Worm (Caenorhabditis elegans) whole organism, L2 larva: ENCODE measurements around the gene grl-14.
A peak's percentile ranks its signal among the peaks of the same experiment; 100 is the strongest.

ENCODE experiments used
- C34F6.9 ChIP-seq: fragments of 150-350 bp; optimal IDR thresholded peaks from 2 replicates; lab custom pipeline; 2014; ENCODE audit warnings: missing biosample characterization, missing genetic modification characterization
- R02D3.7 ChIP-seq: fragments of 150-350 bp; optimal IDR thresholded peaks from 2 replicates; lab custom pipeline; 2014; ENCODE audit warnings: missing biosample characterization, missing genetic modification characterization
- Y55F3AM.14 ChIP-seq: fragments of 200-800 bp; sonication (Bioruptor generic); optimal IDR thresholded peaks from 2 replicates; lab custom pipeline; 2018; ENCODE audit warnings: mild to moderate bottlenecking, missing genetic modification characterization, missing compliant biosample characterization
- ZK546.5 ChIP-seq: sonication (generic microtip); optimal IDR thresholded peaks from 2 replicates; lab custom pipeline; 2017; ENCODE audit warnings: missing biosample characterization, missing genetic modification characterization
- aly-2 ChIP-seq: fragments of 150-350 bp; optimal IDR thresholded peaks from 2 replicates; lab custom pipeline; 2014; ENCODE audit warnings: missing biosample characterization, missing genetic modification characterization
- ama-1 ChIP-seq: fragments of 150-350 bp; optimal IDR thresholded peaks from 2 replicates; lab custom pipeline; 2018; ENCODE audit warnings: inconsistent platforms
- blmp-1 ChIP-seq: sonication (generic microtip); optimal IDR thresholded peaks from 2 replicates; lab custom pipeline; 2017; ENCODE audit warnings: missing genetic modification characterization, mild to moderate bottlenecking, missing compliant biosample characterization, antibody characterized with exemption, moderate library complexity; ENCODE audit not compliant: insufficient read depth
- ceh-82 ChIP-seq: fragments of 150-350 bp; optimal IDR thresholded peaks from 2 replicates; lab custom pipeline; 2014; ENCODE audit warnings: missing biosample characterization, missing genetic modification characterization
- crh-2 ChIP-seq: sonication (generic microtip); optimal IDR thresholded peaks from 2 replicates; lab custom pipeline; 2017; ENCODE audit warnings: missing biosample characterization, missing genetic modification characterization
- dmd-4 ChIP-seq: sonication (generic microtip); optimal IDR thresholded peaks from 2 replicates; lab custom pipeline; 2017; ENCODE audit warnings: missing biosample characterization, missing genetic modification characterization
- egl-27 ChIP-seq: sonication (generic microtip); optimal IDR thresholded peaks from 3 replicates; lab custom pipeline; 2017; ENCODE audit warnings: missing biosample characterization, missing genetic modification reagents, missing genetic modification characterization
- elt-1 ChIP-seq: fragments of 150-350 bp; optimal IDR thresholded peaks from 2 replicates; lab custom pipeline; 2014; ENCODE audit warnings: missing biosample characterization, missing genetic modification characterization
- elt-3 ChIP-seq: sonication (generic microtip); optimal IDR thresholded peaks from 2 replicates; lab custom pipeline; 2017; ENCODE audit warnings: missing biosample characterization, missing genetic modification characterization
- fos-1 ChIP-seq: fragments of 150-350 bp; optimal IDR thresholded peaks from 2 replicates; lab custom pipeline; 2014; ENCODE audit warnings: missing biosample characterization, missing genetic modification characterization
- mab-5 ChIP-seq: fragments of 150-350 bp; optimal IDR thresholded peaks from 2 replicates; lab custom pipeline; 2014; ENCODE audit warnings: missing biosample characterization, missing genetic modification characterization
- mbf-1 ChIP-seq: sonication (generic microtip); optimal IDR thresholded peaks from 2 replicates; lab custom pipeline; 2017; ENCODE audit warnings: missing biosample characterization, missing genetic modification characterization
- mdl-1 ChIP-seq, 2 experiments: fragments of 150-350 bp in 1 of 2; sonication (generic microtip) in 1 of 2; optimal IDR thresholded peaks; 2 replicates each; lab custom pipeline; 2017; ENCODE audit warnings: missing biosample characterization in 2 of 2, missing genetic modification characterization in 2 of 2
- nhr-10 ChIP-seq: sonication (generic microtip); optimal IDR thresholded peaks from 2 replicates; lab custom pipeline; 2017; ENCODE audit warnings: missing biosample characterization, missing genetic modification characterization
- nhr-11 ChIP-seq: fragments of 150-350 bp; optimal IDR thresholded peaks from 2 replicates; lab custom pipeline; 2014; ENCODE audit warnings: missing biosample characterization, missing genetic modification characterization
- nhr-12 ChIP-seq: fragments of 150-350 bp; optimal IDR thresholded peaks from 2 replicates; lab custom pipeline; 2014; ENCODE audit warnings: missing biosample characterization, missing genetic modification characterization
- nhr-129 ChIP-seq: fragments of 150-350 bp; optimal IDR thresholded peaks from 2 replicates; lab custom pipeline; 2014; ENCODE audit warnings: missing biosample characterization, missing genetic modification characterization
- nhr-25 ChIP-seq: fragments of 150-350 bp; sonication (generic microtip); optimal IDR thresholded peaks from 3 replicates; lab custom pipeline; 2014; ENCODE audit warnings: missing biosample characterization, missing genetic modification characterization
- nhr-6 ChIP-seq: fragments of 150-350 bp; optimal IDR thresholded peaks from 2 replicates; lab custom pipeline; 2014; ENCODE audit warnings: missing biosample characterization, missing genetic modification characterization
- nhr-77 ChIP-seq: fragments of 150-350 bp; optimal IDR thresholded peaks from 2 replicates; lab custom pipeline; 2014; ENCODE audit warnings: missing biosample characterization, missing genetic modification characterization
- peb-1 ChIP-seq: fragments of 150-350 bp; optimal IDR thresholded peaks from 2 replicates; lab custom pipeline; 2014; ENCODE audit warnings: missing biosample characterization, missing genetic modification characterization
- sem-4 ChIP-seq: fragments of 150-350 bp; optimal IDR thresholded peaks from 2 replicates; lab custom pipeline; 2014; ENCODE audit warnings: missing biosample characterization, missing genetic modification reagents, missing genetic modification characterization
- skn-1 ChIP-seq: sonication (generic microtip); optimal IDR thresholded peaks from 2 replicates; lab custom pipeline; 2017; ENCODE audit warnings: missing biosample characterization, missing genetic modification characterization
- snpc-4 ChIP-seq: fragments of 150-350 bp; optimal IDR thresholded peaks from 2 replicates; lab custom pipeline; 2014; ENCODE audit warnings: missing biosample characterization, missing genetic modification characterization
- unc-55 ChIP-seq: fragments of 150-350 bp; sonication (generic microtip); optimal IDR thresholded peaks from 3 replicates; lab custom pipeline; 2014; ENCODE audit warnings: missing biosample characterization, missing genetic modification reagents, missing genetic modification characterization
- unc-62 ChIP-seq: fragments of 150-350 bp; optimal IDR thresholded peaks from 2 replicates; lab custom pipeline; 2014; ENCODE audit warnings: missing biosample characterization, missing genetic modification reagents, missing genetic modification characterization
- ztf-4 ChIP-seq: fragments of 150-350 bp; optimal IDR thresholded peaks from 2 replicates; lab custom pipeline; 2014; ENCODE audit warnings: missing biosample characterization, missing genetic modification characterization

grl-14 gene

ce11 chrV:20851847-20852386 lies 26.6 kb downstream of the grl-14 start, which contains the start of gene ndua-1 (continued):
- TF ChIP-seq nhr-12 (tag; lab: Kevin White, UChicago) (no peak), Y55F3AM.14 (GFP tag; lab: Kevin White, UChicago) (no peak), C34F6.9 (tag; lab: Kevin White, UChicago) (peak; percentile 30), mab-5 (tag; lab: Kevin White, UChicago) (no peak), nhr-77 (tag; lab: Kevin White, UChicago) (no peak), unc-55 (GFP tag; lab: Kevin White, UChicago) (peak; percentile 62), ama-1 (lab: Kevin White, UChicago) (no peak), nhr-6 (no peak), snpc-4 (no peak), nhr-129 (tag; lab: Kevin White, UChicago) (peak; percentile 21), sem-4 (tag; lab: Kevin White, UChicago) (peak; percentile 38), unc-62 (no peak)

ce11 chrV:20853581-20854161 lies 28.3 kb downstream of the grl-14 start, which contains the start of gene F31D4.5:
F31D4.5 (plus strand) TSS chrV:20854071.
- TF ChIP-seq Y55F3AM.14 (GFP tag; lab: Kevin White, UChicago) (no peak), ceh-82 (tag; lab: Kevin White, UChicago) (no peak), egl-27 (tag; lab: Kevin White, UChicago) (no peak), dmd-4 (tag; lab: Kevin White, UChicago) (no peak), nhr-11 (no peak)

ce11 chrV:20861080-20861479 lies 35.7 kb downstream of the grl-14 start, which contains the start of gene try-4:
try-4 (minus strand) TSS chrV:20861153.
- TF ChIP-seq blmp-1 (peak; percentile 90), nhr-25 (tag; lab: Kevin White, UChicago) (peak; percentile 46), ZK546.5 (no peak), snpc-4 (no peak), ztf-4 (tag; lab: Kevin White, UChicago) (no peak), nhr-129 (tag; lab: Kevin White, UChicago) (no peak)

ce11 chrV:20862681-20863080 lies 37.3 kb downstream of the grl-14 start, which contains the start of gene twk-35:
twk-35 (plus strand) TSS chrV:20862981.
- no peak for TF ChIP-seq crh-2 (tag; lab: Kevin White, UChicago)
- TF ChIP-seq blmp-1, result no peak
- no peak for TF ChIP-seq aly-2 (tag; lab: Kevin White, UChicago)
- TF ChIP-seq nhr-129 (tag; lab: Kevin White, UChicago), result no peak
- no peak for TF ChIP-seq elt-3 (tag; lab: Kevin White, UChicago)
- no peak for TF ChIP-seq elt-1 (tag; lab: Kevin White, UChicago)
- TF ChIP-seq Y55F3AM.14 (GFP tag; lab: Kevin White, UChicago), result no peak

ce11 chrV:20866406-20866805 lies 41.0 kb downstream of the grl-14 start:
- TF ChIP-seq ztf-4 (tag; lab: Kevin White, UChicago), result no peak
- TF ChIP-seq fos-1 (tag; lab: Kevin White, UChicago), result peak; percentile 53

- TF ChIP-seq peb-1 (tag; lab: Kevin White, UChicago) (no peak), nhr-6 (no peak), nhr-12 (tag; lab: Kevin White, UChicago) (no peak), R02D3.7 (tag; lab: Kevin White, UChicago) (no peak), nhr-129 (tag; lab: Kevin White, UChicago) (no peak), ZK546.5 (no peak), nhr-11 (no peak), blmp-1 (no peak), nhr-10 (tag; lab: Kevin White, UChicago) (no peak), mdl-1 (tag; optimal IDR thresholded peaks at IDR 0.05; lab: Kevin White, UChicago) (no peak), snpc-4 (no peak), crh-2 (tag; lab: Kevin White, UChicago) (no peak), skn-1 (tag; lab: Kevin White, UChicago) (no peak), mbf-1 (tag; lab: Kevin White, UChicago) (no peak), egl-27 (tag; lab: Kevin White, UChicago) (no peak), ztf-4 (tag; lab: Kevin White, UChicago) (no peak), unc-62 (no peak)
Measured at ce11 chrV:20868329-20868728, 43.0 kb downstream of the grl-14 start, which contains the start of gene F31D4.8. F31D4.8 (minus strand) TSS chrV:20868429.
